Worm (Caenorhabditis elegans): Measurements from ENCODE around the gene Y38H6C.15.

DNA sequence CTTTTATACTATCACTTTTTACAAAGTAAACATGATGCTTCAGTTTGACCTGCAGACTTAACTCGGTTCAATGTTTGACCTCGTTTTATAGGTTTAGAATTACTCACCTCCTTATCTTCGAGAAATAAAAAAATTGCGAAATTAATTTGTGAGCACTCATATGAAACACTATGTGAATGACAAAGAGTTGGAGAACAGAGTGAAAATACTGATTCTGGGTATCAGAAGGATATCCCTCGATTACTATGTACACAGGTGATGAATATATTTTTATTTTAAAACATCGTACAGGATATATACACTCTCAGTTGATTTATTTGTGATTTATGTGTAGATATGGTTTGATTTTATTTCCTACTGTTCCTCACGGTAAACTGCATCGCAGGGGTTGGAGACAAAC is 20.2 kb upstream of the Y38H6C.15 start, which contains the start of gene Y38H6C.23:
- TF ChIP-seq mep-1 (tag; optimal IDR thresholded peaks at IDR 0.05), result no peak
- TF ChIP-seq grh-1 (GFP tag; IDR thresholded peaks at IDR 0.05), result no peak

All from whole organism, L1 larva.